Worm (Caenorhabditis elegans) whole organism, young adult: Measurements from ENCODE around the gene F44B9.8.

ENCODE experiments used
- F57C9.4 ChIP-seq: sonication (generic microtip); optimal IDR thresholded peaks from 2 replicates; lab custom pipeline; 2017; ENCODE audit warnings: mild to moderate bottlenecking, missing genetic modification characterization, missing compliant biosample characterization
- Y67H2A.10 ChIP-seq: fragments of 200-800 bp; sonication (Bioruptor generic); conservative IDR thresholded peaks from 2 replicates; pipeline ENCODE4 v1.3.6; 2022; ENCODE audit warnings: missing genetic modification reagents, missing genetic modification characterization, missing compliant biosample characterization
- attf-3 ChIP-seq: fragments of 200-800 bp; sonication (Bioruptor generic); conservative IDR thresholded peaks from 2 replicates; pipeline ENCODE4 v1.3.6; 2022; ENCODE audit warnings: missing genetic modification reagents, missing genetic modification characterization, missing compliant biosample characterization
- ceh-58 ChIP-seq: fragments of 200-800 bp; sonication (Bioruptor generic); IDR thresholded peaks from 2 replicates; pipeline ENCODE4 v1.3.6; 2022; ENCODE audit warnings: missing genetic modification characterization, missing compliant biosample characterization
- ets-4 ChIP-seq: fragments of 200-800 bp; sonication (Bioruptor generic); optimal IDR thresholded peaks from 2 replicates; lab custom pipeline; 2018; ENCODE audit warnings: mild to moderate bottlenecking, missing genetic modification characterization, missing compliant biosample characterization
- nhr-90 ChIP-seq: sonication (generic microtip); optimal IDR thresholded peaks from 2 replicates; lab custom pipeline; 2016; ENCODE audit warnings: missing genotype, mild to moderate bottlenecking, missing genetic modification characterization, missing compliant biosample characterization
- unc-130 ChIP-seq: sonication (generic microtip); optimal IDR thresholded peaks from 2 replicates; lab custom pipeline; 2016; ENCODE audit warnings: missing genetic modification reagents, missing genetic modification characterization, missing compliant biosample characterization
- ztf-25 ChIP-seq: fragments of 200-800 bp; sonication (Bioruptor generic); IDR thresholded peaks from 2 replicates; pipeline ENCODE4 v1.3.6; 2022; ENCODE audit warnings: missing genetic modification reagents, missing genetic modification characterization, missing compliant biosample characterization

ce11 chrIII:8001557-8001956 is 27.9 kb downstream of the F44B9.8 start:
- TF ChIP-seq ets-4 (GFP tag; lab: Kevin White, UChicago) (no peak), nhr-90 (tag; lab: Kevin White, UChicago) (no peak), ceh-58 (GFP tag; lab: Robert Waterston, UW) (no peak), F57C9.4 (tag; lab: Kevin White, UChicago) (no peak), unc-130 (no peak), attf-3 (GFP tag; lab: Robert Waterston, UW) (no peak), Y67H2A.10 (GFP tag; lab: Robert Waterston, UW) (no peak), ztf-25 (GFP tag; lab: Robert Waterston, UW) (no peak)
